Fruit fly (Drosophila melanogaster): ENCODE results near the gene CG5715.

DNA sequence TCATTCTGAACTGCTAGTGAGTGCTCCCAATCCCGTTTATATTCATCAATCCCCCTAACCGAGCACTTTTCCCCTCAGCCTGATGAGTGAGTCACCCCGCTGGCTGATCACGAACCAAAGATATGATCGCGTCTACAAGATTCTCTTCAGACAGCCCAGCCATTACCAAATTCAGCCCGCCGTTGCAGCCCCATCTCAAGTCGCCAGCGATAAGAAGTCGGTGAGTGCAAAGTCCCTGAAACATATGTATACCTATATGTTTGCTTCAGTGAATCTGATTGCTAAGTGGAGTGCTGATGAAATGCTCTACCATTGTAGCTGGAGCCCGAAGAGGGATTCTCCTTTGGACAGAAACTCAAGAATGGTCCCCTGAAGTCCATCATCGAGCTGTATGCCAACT lies 7.0 kb downstream of the CG5715 start:
- TF ChIP-seq psq (optimal IDR thresholded peaks at IDR 0.05): no peak
- TF ChIP-seq insv (optimal IDR thresholded peaks at IDR 0.05): no peak
- TF ChIP-seq ttk (optimal IDR thresholded peaks at IDR 0.05): no peak
